Worm (Caenorhabditis elegans): ENCODE results near the gene F21A3.4.

DNA sequence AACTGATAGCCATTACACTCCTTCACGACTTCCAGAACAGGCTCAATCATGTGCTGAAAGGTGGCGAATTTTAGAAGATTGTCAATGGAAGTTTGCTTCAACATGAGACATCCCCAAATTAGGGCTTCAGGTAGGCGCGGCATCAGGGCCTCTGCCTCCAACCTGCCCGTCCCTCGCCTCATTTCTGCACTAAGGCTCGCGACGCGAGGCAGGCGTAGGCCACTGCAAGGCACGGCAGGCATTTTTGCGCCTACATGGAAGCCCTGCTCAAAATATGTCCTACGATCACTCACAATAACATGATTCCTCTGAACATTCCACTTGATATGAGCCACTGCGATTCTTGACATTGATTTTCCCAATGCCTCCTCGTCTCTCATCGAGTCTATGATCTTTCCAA, 6.8 kb downstream of the F21A3.4 start:
- TF ChIP-seq skn-1 (tag; optimal IDR thresholded peaks at IDR 0.05) (no peak), vab-7 (GFP tag; IDR thresholded peaks at IDR 0.05) (no peak), mep-1 (tag; optimal IDR thresholded peaks at IDR 0.05) (no peak), nhr-237 (tag; optimal IDR thresholded peaks at IDR 0.05) (no peak), nhr-10 (tag; optimal IDR thresholded peaks at IDR 0.05) (no peak), ceh-28 (tag; optimal IDR thresholded peaks at IDR 0.05) (no peak), R02D3.7 (tag; optimal IDR thresholded peaks at IDR 0.05) (no peak), mdl-1 (tag; optimal IDR thresholded peaks at IDR 0.05) (no peak), unc-62 (GFP tag; optimal IDR thresholded peaks at IDR 0.05 in 1 of 2) (no peak), unc-62 (tag; optimal IDR thresholded peaks at IDR 0.05) (no peak)
